ENCODE assay signal across 3 fruit fly cellular contexts in genomic region chrX:15080780-15081402, dm6.
TF ChIP-seq lines count a peak whose summit lies in the region.

Gene CG33177, plus strand, starts transcription at chrX:15081367.

TF ChIP-seq in whole organism, embryonic, 481 proteins besides CTCF, POLR2A, EP300 and RAD21 (continued from another document and continues in another):
- TF ChIP-seq CG31365 (tag; optimal IDR thresholded peaks at IDR 0.05; lab: Kevin White, UChicago) (no peak), tup (GFP tag; optimal IDR thresholded peaks at IDR 0.05; lab: Kevin White, UChicago) (no peak), Bdp1 (GFP tag; optimal IDR thresholded peaks at IDR 0.05; lab: Kevin White, UChicago) (no peak), jigr1 (GFP tag; IDR thresholded peaks at IDR 0.05; lab: Robert Waterston, UW) (no peak), D (optimal IDR thresholded peaks at IDR 0.05; lab: Kevin White, UChicago) (no peak), D (GFP tag; optimal IDR thresholded peaks at IDR 0.05; lab: Kevin White, UChicago) (no peak), YL-1 (GFP tag; optimal IDR thresholded peaks at IDR 0.05; lab: Kevin White, UChicago) (no peak), dysf (GFP tag; IDR thresholded peaks at IDR 0.05; lab: Robert Waterston, UW) (no peak; the same call in 2 of the 3 replicates), dmrt99B (tag; optimal IDR thresholded peaks at IDR 0.05; lab: Kevin White, UChicago) (no peak), sqz (GFP tag; optimal IDR thresholded peaks at IDR 0.05; lab: Kevin White, UChicago) (no peak), chn (GFP tag; optimal IDR thresholded peaks at IDR 0.05; lab: Kevin White, UChicago) (no peak), Awh (GFP tag; IDR thresholded peaks at IDR 0.05; lab: Robert Waterston, UW) (no peak), CG11560 (tag; IDR thresholded peaks at IDR 0.05; lab: Robert Waterston, UW) (no peak), hbn (GFP tag; IDR thresholded peaks at IDR 0.05; lab: Robert Waterston, UW; ENCODE audit: partially characterized antibody) (no peak), Hr39 (optimal IDR thresholded peaks at IDR 0.05; lab: Kevin White, UChicago) (no peak), Lpt (GFP tag; optimal IDR thresholded peaks at IDR 0.05; lab: Kevin White, UChicago) (no peak), CG1603 (tag; optimal IDR thresholded peaks at IDR 0.05; lab: Kevin White, UChicago) (peak; percentile 37), nmo (GFP tag; optimal IDR thresholded peaks at IDR 0.05; lab: Kevin White, UChicago) (peak; percentile 19), klu (GFP tag; IDR thresholded peaks at IDR 0.05; lab: Robert Waterston, UW) (no peak), chinmo (GFP tag; IDR thresholded peaks at IDR 0.05; lab: Robert Waterston, UW; ENCODE audit: partially characterized antibody) (no peak), pzg (GFP tag; optimal IDR thresholded peaks at IDR 0.05; lab: Kevin White, UChicago) (peak; percentile 3), CG9215 (GFP tag; IDR thresholded peaks at IDR 0.05; lab: Robert Waterston, UW) (no peak), Xbp1 (GFP tag; optimal IDR thresholded peaks at IDR 0.05; lab: Kevin White, UChicago) (peak; percentile 28), CG16813 (GFP tag; IDR thresholded peaks at IDR 0.05; lab: Robert Waterston, UW; ENCODE audit: partially characterized antibody) (no peak), psq (GFP tag; optimal IDR thresholded peaks at IDR 0.05; lab: Kevin White, UChicago) (no peak), Vsx1 (GFP tag; optimal IDR thresholded peaks at IDR 0.05; lab: Kevin White, UChicago) (no peak), CG6175 (GFP tag; IDR thresholded peaks at IDR 0.05; lab: Robert Waterston, UW) (no peak), Mes4 (GFP tag; optimal IDR thresholded peaks at IDR 0.05; lab: Kevin White, UChicago) (peak; percentile 5), bcd (GFP tag; optimal IDR thresholded peaks at IDR 0.05; lab: Kevin White, UChicago) (no peak), CG9437 (GFP tag; optimal IDR thresholded peaks at IDR 0.05; lab: Kevin White, UChicago) (no peak), CG4730 (GFP tag; IDR thresholded peaks at IDR 0.05; lab: Robert Waterston, UW) (no peak), CG33557 (GFP tag; optimal IDR thresholded peaks at IDR 0.05; lab: Kevin White, UChicago) (no peak), Kr (GFP tag; optimal IDR thresholded peaks at IDR 0.05; lab: Kevin White, UChicago) (no peak), sug (tag; optimal IDR thresholded peaks at IDR 0.05; lab: Kevin White, UChicago) (peak; percentile 74), B-H1 (GFP tag; IDR thresholded peaks at IDR 0.05; lab: Robert Waterston, UW) (no peak), kah (GFP tag; optimal IDR thresholded peaks at IDR 0.05; lab: Kevin White, UChicago) (no peak), zen2 (GFP tag; IDR thresholded peaks at IDR 0.05; lab: Robert Waterston, UW; ENCODE audit: partially characterized antibody) (no peak), gfzf (GFP tag; optimal IDR thresholded peaks at IDR 0.05; lab: Kevin White, UChicago) (no peak), fd96Cb (tag; optimal IDR thresholded peaks at IDR 0.05; lab: Kevin White, UChicago) (no peak), CG5180 (GFP tag; optimal IDR thresholded peaks at IDR 0.05; lab: Kevin White, UChicago) (no peak), Hsf (GFP tag; optimal IDR thresholded peaks at IDR 0.05; lab: Kevin White, UChicago) (peak; percentile 16), sd (tag; optimal IDR thresholded peaks at IDR 0.05; lab: Kevin White, UChicago) (peak; percentile 74), Chrac-16 (GFP tag; optimal IDR thresholded peaks at IDR 0.05; lab: Kevin White, UChicago) (peak; percentile 18), CG6765 (GFP tag; optimal IDR thresholded peaks at IDR 0.05; lab: Kevin White, UChicago) (no peak), zfh2 (GFP tag; optimal IDR thresholded peaks at IDR 0.05; lab: Kevin White, UChicago) (no peak), Stat92E (GFP tag; optimal IDR thresholded peaks at IDR 0.05; lab: Kevin White, UChicago) (no peak)

TF ChIP-seq in whole organism, prepupa, 60 proteins besides CTCF, POLR2A, EP300 and RAD21 (continued from another document):
- TF ChIP-seq Eip78C (GFP tag; lab: Kevin White, UChicago) (peak; percentile 45), Hr4 (GFP tag; optimal IDR thresholded peaks at IDR 0.05; lab: Kevin White, UChicago) (no peak), Sox102F (GFP tag; optimal IDR thresholded peaks at IDR 0.05; lab: Kevin White, UChicago) (no peak), CG11294 (GFP tag; IDR thresholded peaks at IDR 0.05; lab: Robert Waterston, UW) (no peak), Met (GFP tag; optimal IDR thresholded peaks at IDR 0.05; lab: Kevin White, UChicago) (peak; percentile 5), Hr39 (GFP tag; optimal IDR thresholded peaks at IDR 0.05; lab: Kevin White, UChicago) (peak; percentile 42), Eip93F (GFP tag; optimal IDR thresholded peaks at IDR 0.05; lab: Kevin White, UChicago) (no peak), lz (GFP tag; optimal IDR thresholded peaks at IDR 0.05; lab: Kevin White, UChicago) (peak; percentile 17), Hr38 (GFP tag; optimal IDR thresholded peaks at IDR 0.05; lab: Kevin White, UChicago) (no peak), CG10669 (GFP tag; optimal IDR thresholded peaks at IDR 0.05; lab: Kevin White, UChicago) (no peak), Gug (GFP tag; IDR thresholded peaks at IDR 0.05; lab: Robert Waterston, UW) (no peak), CG31627 (GFP tag; optimal IDR thresholded peaks at IDR 0.05; lab: Kevin White, UChicago) (peak; percentile 52), vri (GFP tag; optimal IDR thresholded peaks at IDR 0.05; lab: Kevin White, UChicago) (peak; percentile 37), CG11762 (GFP tag; optimal IDR thresholded peaks at IDR 0.05; lab: Kevin White, UChicago; ENCODE audit: insufficient read depth) (no peak), CG15336 (GFP tag; IDR thresholded peaks at IDR 0.05; lab: Robert Waterston, UW) (no peak), CG16779 (tag; optimal IDR thresholded peaks at IDR 0.05; lab: Kevin White, UChicago) (no peak), dsx (GFP tag; optimal IDR thresholded peaks at IDR 0.05; lab: Kevin White, UChicago; ENCODE audit: poor library complexity, severe bottlenecking) (no peak), Sox15 (GFP tag; optimal IDR thresholded peaks at IDR 0.05; lab: Kevin White, UChicago) (no peak), acj6 (GFP tag; optimal IDR thresholded peaks at IDR 0.05; lab: Kevin White, UChicago) (no peak)

TF ChIP-seq in whole organism, wandering third instar larva, 38 proteins besides CTCF, POLR2A, EP300 and RAD21 (continued from another document):
- TF ChIP-seq N (GFP tag; optimal IDR thresholded peaks at IDR 0.05; lab: Kevin White, UChicago) = no peak
- no peak for TF ChIP-seq brk (GFP tag; optimal IDR thresholded peaks at IDR 0.05; lab: Kevin White, UChicago)
- TF ChIP-seq Dif (GFP tag; optimal IDR thresholded peaks at IDR 0.05; lab: Kevin White, UChicago; ENCODE audit: partially characterized antibody) = no peak
- TF ChIP-seq OdsH (GFP tag; optimal IDR thresholded peaks at IDR 0.05; lab: Kevin White, UChicago) = no peak
- no peak for TF ChIP-seq Abd-B (GFP tag; optimal IDR thresholded peaks at IDR 0.05; lab: Kevin White, UChicago)
- TF ChIP-seq Sp1 (GFP tag; optimal IDR thresholded peaks at IDR 0.05; lab: Kevin White, UChicago) = no peak
